Fruit fly (Drosophila melanogaster) whole organism, embryonic: Measurements from ENCODE around the gene Trpgamma.

Experiments used
- Atf6 ChIP-seq: fragments of 200-800 bp; sonication (Bioruptor generic); IDR thresholded peaks from 2 replicates; pipeline ENCODE4 v1.3.6; 2022; ENCODE audit warnings: missing biosample characterization, missing genetic modification characterization
- B-H2 ChIP-seq: fragments of 200-800 bp; sonication (Bioruptor generic); optimal IDR thresholded peaks from 2 replicates; lab custom pipeline; 2018; ENCODE audit warnings: missing biosample characterization, mild to moderate bottlenecking, missing genetic modification characterization
- CG11504 ChIP-seq: fragments of 200-800 bp; sonication (Bioruptor generic); optimal IDR thresholded peaks from 3 replicates; lab custom pipeline; 2019; ENCODE audit warnings: missing biosample characterization, mild to moderate bottlenecking, missing genetic modification characterization, moderate library complexity
- CG12744 ChIP-seq: fragments of 200-800 bp; sonication (Bioruptor generic); optimal IDR thresholded peaks from 2 replicates; lab custom pipeline; 2016; ENCODE audit warnings: missing biosample characterization, missing genetic modification characterization
- CG13624 ChIP-seq: fragments of 200-800 bp; sonication (Bioruptor generic); optimal IDR thresholded peaks from 2 replicates; lab custom pipeline; 2016; ENCODE audit warnings: missing biosample characterization, missing genetic modification characterization
- CG15073 ChIP-seq: fragments of 200-800 bp; sonication (Bioruptor generic); optimal IDR thresholded peaks from 2 replicates; lab custom pipeline; 2016; ENCODE audit warnings: missing biosample characterization, missing genetic modification characterization
- CG1529 ChIP-seq: fragments of 200-800 bp; sonication (Bioruptor generic); optimal IDR thresholded peaks from 3 replicates; lab custom pipeline; 2018; ENCODE audit warnings: missing biosample characterization, missing genetic modification characterization
- CG17361 ChIP-seq: fragments of 200-800 bp; sonication (Bioruptor generic); IDR thresholded peaks from 3 replicates; pipeline ENCODE4 v1.3.6; 2022; ENCODE audit warnings: missing biosample characterization, missing genetic modification characterization
- CG17912 ChIP-seq: fragments of 200-800 bp; sonication (Bioruptor generic); optimal IDR thresholded peaks from 2 replicates; lab custom pipeline; 2018; ENCODE audit warnings: missing biosample characterization, mild to moderate bottlenecking, missing genetic modification characterization
- CG1792 ChIP-seq: fragments of 200-800 bp; sonication (Bioruptor generic); optimal IDR thresholded peaks from 2 replicates; lab custom pipeline; 2016; ENCODE audit warnings: missing biosample characterization, missing genetic modification characterization
- CG18764 ChIP-seq: fragments of 200-800 bp; sonication (Bioruptor generic); optimal IDR thresholded peaks from 3 replicates; lab custom pipeline; 2016; ENCODE audit warnings: missing biosample characterization, missing genetic modification characterization
- CG2875 ChIP-seq: fragments of 200-800 bp; sonication (Bioruptor generic); optimal IDR thresholded peaks from 2 replicates; lab custom pipeline; 2017; ENCODE audit warnings: missing biosample characterization, mild to moderate bottlenecking, missing genetic modification characterization, missing genetic modification reagents
- CG4282 ChIP-seq: fragments of 200-800 bp; sonication (Bioruptor generic); optimal IDR thresholded peaks from 2 replicates; lab custom pipeline; 2016; ENCODE audit warnings: missing biosample characterization, missing genetic modification characterization
- CG5953 ChIP-seq: fragments of 200-800 bp; sonication (Bioruptor generic); IDR thresholded peaks from 2 replicates; pipeline ENCODE4 v1.3.6; 2022; ENCODE audit warnings: missing biosample characterization, missing genetic modification characterization
- CG6254 ChIP-seq: fragments of 200-800 bp; sonication (Bioruptor generic); optimal IDR thresholded peaks from 3 replicates; lab custom pipeline; 2017; ENCODE audit warnings: mild to moderate bottlenecking, missing biosample characterization, missing genetic modification reagents, missing genetic modification characterization
- CG7357 ChIP-seq: fragments of 200-800 bp; sonication (Bioruptor generic); IDR thresholded peaks from 3 replicates; pipeline ENCODE4 v1.3.6; 2022; ENCODE audit warnings: missing biosample characterization, missing genetic modification characterization
- CG7556 ChIP-seq: fragments of 200-800 bp; sonication (Bioruptor generic); optimal IDR thresholded peaks from 2 replicates; lab custom pipeline; 2017; ENCODE audit warnings: missing biosample characterization, mild to moderate bottlenecking, missing genetic modification characterization
- CG7786 ChIP-seq: fragments of 200-800 bp; sonication (Bioruptor generic); optimal IDR thresholded peaks from 2 replicates; lab custom pipeline; 2016; ENCODE audit warnings: missing biosample characterization, missing genetic modification characterization
- CG8089 ChIP-seq: fragments of 200-800 bp; sonication (Bioruptor generic); optimal IDR thresholded peaks from 3 replicates; lab custom pipeline; 2016; ENCODE audit warnings: missing biosample characterization, missing genetic modification characterization
- CG8359 ChIP-seq: fragments of 200-800 bp; sonication (Bioruptor generic); optimal IDR thresholded peaks from 2 replicates; lab custom pipeline; 2017; ENCODE audit warnings: missing biosample characterization, mild to moderate bottlenecking, missing genetic modification characterization, borderline replicate concordance
- CG9437 ChIP-seq: fragments of 200-800 bp; sonication (Bioruptor generic); optimal IDR thresholded peaks from 2 replicates; lab custom pipeline; 2018; ENCODE audit warnings: missing biosample characterization, mild to moderate bottlenecking, missing genetic modification characterization
- CG9609 ChIP-seq: fragments of 200-800 bp; sonication (Bioruptor generic); optimal IDR thresholded peaks from 3 replicates; lab custom pipeline; 2016; ENCODE audit warnings: missing biosample characterization, missing genetic modification characterization
- CG9876 ChIP-seq: fragments of 200-800 bp; sonication (Bioruptor generic); optimal IDR thresholded peaks from 2 replicates; lab custom pipeline; 2016; ENCODE audit warnings: missing biosample characterization, missing genetic modification characterization
- CTCF ChIP-seq: fragments of 200-800 bp; sonication (Bioruptor generic); optimal IDR thresholded peaks from 2 replicates; lab custom pipeline; 2017; ENCODE audit warnings: missing biosample characterization, mild to moderate bottlenecking, missing genetic modification characterization, moderate library complexity
- Dip2 ChIP-seq: fragments of 200-800 bp; sonication (Bioruptor generic); IDR thresholded peaks from 2 replicates; pipeline ENCODE4 v1.3.6; 2022; ENCODE audit warnings: missing biosample characterization, missing genetic modification characterization
- Dip3 ChIP-seq: fragments of 200-800 bp; sonication (Bioruptor generic); optimal IDR thresholded peaks from 3 replicates; lab custom pipeline; 2016; ENCODE audit warnings: missing biosample characterization, missing genetic modification characterization
- Doc2 ChIP-seq: fragments of 200-800 bp; sonication (Bioruptor generic); IDR thresholded peaks from 2 replicates; pipeline ENCODE4 v1.3.6; 2022; ENCODE audit warnings: missing biosample characterization, missing genetic modification characterization
- Doc3 ChIP-seq: fragments of 200-800 bp; sonication (Bioruptor generic); IDR thresholded peaks from 3 replicates; pipeline ENCODE4 v1.3.6; 2022; ENCODE audit warnings: missing biosample characterization, missing genetic modification characterization; ENCODE audit not compliant: partially characterized antibody
- Ets65A ChIP-seq: fragments of 200-800 bp; sonication (Bioruptor generic); peaks from one replicate; lab custom pipeline; 2016; ENCODE audit warnings: missing biosample characterization, missing genetic modification characterization
- HLH3B ChIP-seq: fragments of 200-800 bp; sonication (Bioruptor generic); IDR thresholded peaks from 2 replicates; pipeline ENCODE4 v1.3.6; 2022; ENCODE audit warnings: missing biosample characterization, missing genetic modification characterization
- HLH4C ChIP-seq: fragments of 200-800 bp; sonication (Bioruptor generic); IDR thresholded peaks from 3 replicates; pipeline ENCODE4 v1.3.6; 2022; ENCODE audit warnings: missing biosample characterization, missing genetic modification characterization; ENCODE audit not compliant: partially characterized antibody
- HLHmδ ChIP-seq: fragments of 200-800 bp; sonication (Bioruptor generic); optimal IDR thresholded peaks from 2 replicates; lab custom pipeline; 2018; ENCODE audit warnings: missing biosample characterization, mild to moderate bottlenecking, missing genetic modification characterization, moderate library complexity
- Hmx ChIP-seq: fragments of 200-800 bp; sonication (Bioruptor generic); optimal IDR thresholded peaks from 2 replicates; lab custom pipeline; 2016; ENCODE audit warnings: missing biosample characterization, missing genetic modification characterization
- Lpt ChIP-seq: fragments of >200 bp; optimal IDR thresholded peaks from 2 replicates; lab custom pipeline; 2018; ENCODE audit warnings: missing biosample characterization, missing genetic modification characterization
- Mes4 ChIP-seq: fragments of 200-800 bp; sonication (Bioruptor generic); optimal IDR thresholded peaks from 2 replicates; lab custom pipeline; 2016; ENCODE audit warnings: missing biosample characterization, missing genetic modification characterization
- NFAT ChIP-seq: fragments of 200-800 bp; sonication (Bioruptor generic); IDR thresholded peaks from 2 replicates; pipeline ENCODE4 v1.3.6; 2022; ENCODE audit warnings: missing biosample characterization, missing genetic modification characterization
- Side ChIP-seq: fragments of 200-800 bp; sonication (Bioruptor generic); optimal IDR thresholded peaks from 2 replicates; lab custom pipeline; 2016; ENCODE audit warnings: missing biosample characterization, missing genetic modification characterization
- Sin3A ChIP-seq: fragments of >200 bp; optimal IDR thresholded peaks from 2 replicates; lab custom pipeline; 2018
- Taf1 ChIP-seq: fragments of 200-800 bp; sonication (Bioruptor generic); IDR thresholded peaks from 2 replicates; pipeline ENCODE4 v1.3.6; 2022; ENCODE audit warnings: missing biosample characterization, missing genetic modification characterization
- Xbp1 ChIP-seq: fragments of 200-800 bp; sonication (Bioruptor generic); optimal IDR thresholded peaks from 3 replicates; lab custom pipeline; 2016; ENCODE audit warnings: missing biosample characterization, mild to moderate bottlenecking, missing genetic modification characterization
- bowl ChIP-seq: fragments of 200-800 bp; sonication (Bioruptor generic); IDR thresholded peaks from 2 replicates; pipeline ENCODE4 v1.3.6; 2022; ENCODE audit warnings: missing biosample characterization, missing genetic modification characterization
- br ChIP-seq: fragments of >200 bp; optimal IDR thresholded peaks from 2 replicates; lab custom pipeline; 2017
- caup ChIP-seq: fragments of 200-800 bp; sonication (Bioruptor generic); optimal IDR thresholded peaks from 3 replicates; lab custom pipeline; 2017; ENCODE audit warnings: missing biosample characterization, mild to moderate bottlenecking, missing genetic modification characterization, moderate library complexity; ENCODE audit not compliant: severe bottlenecking
- dati ChIP-seq: fragments of 200-800 bp; sonication (Bioruptor generic); IDR thresholded peaks from 2 replicates; pipeline ENCODE4 v1.3.6; 2022; ENCODE audit warnings: missing biosample characterization, missing genetic modification characterization
- grn ChIP-seq: fragments of 200-800 bp; sonication (Bioruptor generic); optimal IDR thresholded peaks from 3 replicates; lab custom pipeline; 2017; ENCODE audit warnings: missing biosample characterization, missing genetic modification characterization
- onecut ChIP-seq: fragments of 200-800 bp; sonication (Bioruptor generic); IDR thresholded peaks from 2 replicates; pipeline ENCODE4 v1.3.6; 2022; ENCODE audit warnings: missing biosample characterization, missing genetic modification characterization
- pho ChIP-seq: fragments of 200-800 bp; sonication (Bioruptor generic); optimal IDR thresholded peaks from 2 replicates; lab custom pipeline; 2016; ENCODE audit warnings: missing biosample characterization, missing genetic modification characterization
- row ChIP-seq: fragments of 200-800 bp; sonication (Bioruptor generic); IDR thresholded peaks from 3 replicates; pipeline ENCODE4 v1.3.6; 2022; ENCODE audit warnings: missing biosample characterization, missing genetic modification characterization
- shn ChIP-seq: fragments of 200-800 bp; sonication (Bioruptor generic); optimal IDR thresholded peaks from 3 replicates; lab custom pipeline; 2016; ENCODE audit warnings: missing biosample characterization, missing genetic modification characterization
- so ChIP-seq: fragments of 200-800 bp; sonication (Bioruptor generic); IDR thresholded peaks from 3 replicates; pipeline ENCODE4 v1.3.6; 2022; ENCODE audit warnings: missing biosample characterization, missing genetic modification characterization
- tap ChIP-seq: fragments of 200-800 bp; optimal IDR thresholded peaks from 3 replicates; lab custom pipeline; 2019; ENCODE audit warnings: missing biosample characterization, mild to moderate bottlenecking, missing genetic modification characterization, moderate library complexity
- tgo ChIP-seq: fragments of 200-800 bp; sonication (Bioruptor generic); IDR thresholded peaks from 3 replicates; pipeline ENCODE4 v1.3.6; 2022; ENCODE audit warnings: missing biosample characterization, missing genetic modification characterization
- vvl ChIP-seq: fragments of 200-800 bp; sonication (Bioruptor generic); IDR thresholded peaks from 2 replicates; pipeline ENCODE4 v1.3.6; 2022; ENCODE audit warnings: missing biosample characterization, missing genetic modification characterization

The Trpgamma gene

dm6 chr2L:16676651-16677359, at the start of gene Trpgamma, which contains the start of gene her (continued):
- TF ChIP-seq CG1792 (GFP tag; lab: Kevin White, UChicago) (no peak), Hmx (GFP tag; lab: Kevin White, UChicago) (no peak), Dip3 (no peak), CG8089 (GFP tag; lab: Kevin White, UChicago) (no peak), CG9609 (GFP tag; lab: Kevin White, UChicago) (no peak), B-H2 (GFP tag; lab: Kevin White, UChicago) (peak; percentile 53), CTCF (GFP tag; lab: Kevin White, UChicago) (no peak), Mes4 (no peak), CG2875 (GFP tag; lab: Kevin White, UChicago) (no peak), br (no peak), bowl (GFP tag; lab: Robert Waterston, UW) (no peak), onecut (no peak), shn (GFP tag; lab: Kevin White, UChicago) (no peak), NFAT (GFP tag; lab: Robert Waterston, UW) (no peak), pho (no peak), tap (tag; lab: Kevin White, UChicago) (no peak), row (GFP tag; lab: Robert Waterston, UW) (peak; percentile 38; the same call in 1 of the 3 replicates), CG1529 (no peak), HLHmδ (GFP tag; lab: Kevin White, UChicago) (no peak), so (GFP tag; lab: Robert Waterston, UW) (no peak), CG4282 (GFP tag; lab: Kevin White, UChicago) (no peak), Xbp1 (GFP tag; lab: Kevin White, UChicago) (no peak), Side (GFP tag; lab: Kevin White, UChicago) (no peak), vvl (GFP tag; lab: Robert Waterston, UW) (0 out of 2 replicates have a peak, but pooled peaks have one; percentile 46), grn (no peak), Dip2 (no peak), Ets65A (GFP tag; lab: Kevin White, UChicago) (peak; percentile 77), CG12744 (GFP tag; lab: Kevin White, UChicago) (no peak), Atf6 (GFP tag; lab: Robert Waterston, UW) (no peak), CG9876 (GFP tag; lab: Kevin White, UChicago) (no peak), caup (GFP tag; lab: Kevin White, UChicago) (peak; percentile 18), CG17912 (no peak), Lpt (GFP tag; lab: Kevin White, UChicago) (no peak), Doc3 (GFP tag; lab: Robert Waterston, UW) (peak; percentile 87), CG9437 (GFP tag; lab: Kevin White, UChicago) (no peak), tgo (GFP tag; lab: Robert Waterston, UW) (no peak), CG18764 (GFP tag; lab: Kevin White, UChicago) (no peak), Sin3A (lab: Kevin White, UChicago) (no peak), HLH4C (GFP tag; lab: Robert Waterston, UW) (peak; percentile 87), CG17361 (no peak), CG7357 (GFP tag; lab: Robert Waterston, UW) (no peak), CG7556 (no peak), CG11504 (no peak), CG5953 (GFP tag; lab: Robert Waterston, UW) (no peak), HLH3B (GFP tag; lab: Robert Waterston, UW) (no peak), CG8359 (GFP tag; lab: Kevin White, UChicago) (no peak), CG7786 (no peak), dati (no peak), CG6254 (GFP tag; lab: Kevin White, UChicago) (no peak), Doc2 (GFP tag; lab: Robert Waterston, UW) (no peak), Taf1 (GFP tag; lab: Robert Waterston, UW) (no peak), CG13624 (GFP tag; lab: Kevin White, UChicago) (peak; percentile 45), CG15073 (GFP tag; lab: Kevin White, UChicago) (no peak)
